Fruit fly (Drosophila melanogaster) whole organism, embryonic: ENCODE measurements around the gene CG32554.

Experiments used
- Adf1 ChIP-seq: fragments of 200-800 bp; sonication (Bioruptor generic); IDR thresholded peaks from 2 replicates; pipeline ENCODE4 v1.3.6; 2022; ENCODE audit warnings: missing biosample characterization, missing genetic modification characterization
- Atf-2 ChIP-seq: fragments of 200-800 bp; sonication (Bioruptor generic); optimal IDR thresholded peaks from 2 replicates; lab custom pipeline; 2016; ENCODE audit warnings: missing biosample characterization, missing genetic modification characterization
- CG10543 ChIP-seq: fragments of 200-800 bp; sonication (Bioruptor generic); optimal IDR thresholded peaks from 3 replicates; lab custom pipeline; 2017; ENCODE audit warnings: missing biosample characterization, mild to moderate bottlenecking, missing genetic modification characterization, moderate library complexity
- CG13123 ChIP-seq: fragments of 200-800 bp; sonication (Bioruptor generic); optimal IDR thresholded peaks from 2 replicates; lab custom pipeline; 2016; ENCODE audit warnings: missing biosample characterization, missing genetic modification characterization
- CG13624 ChIP-seq: fragments of 200-800 bp; sonication (Bioruptor generic); optimal IDR thresholded peaks from 2 replicates; lab custom pipeline; 2016; ENCODE audit warnings: missing biosample characterization, missing genetic modification characterization
- CG15514 ChIP-seq: fragments of 200-800 bp; sonication (Bioruptor generic); optimal IDR thresholded peaks from 3 replicates; lab custom pipeline; 2017; ENCODE audit warnings: missing biosample characterization, missing genetic modification characterization, mild to moderate bottlenecking, moderate library complexity, missing genetic modification reagents
- CG18262 ChIP-seq: fragments of 200-800 bp; optimal IDR thresholded peaks from 3 replicates; lab custom pipeline; 2019; ENCODE audit warnings: missing biosample characterization, mild to moderate bottlenecking, missing genetic modification characterization, moderate library complexity
- CG31365 ChIP-seq: fragments of 200-800 bp; sonication (Bioruptor generic); optimal IDR thresholded peaks from 2 replicates; lab custom pipeline; 2018; ENCODE audit warnings: missing biosample characterization, mild to moderate bottlenecking, missing genetic modification characterization
- CG33213 ChIP-seq: fragments of 200-800 bp; sonication (Bioruptor generic); optimal IDR thresholded peaks from 3 replicates; lab custom pipeline; 2016; ENCODE audit warnings: missing biosample characterization, missing genetic modification characterization
- CG34422 ChIP-seq: fragments of 200-800 bp; sonication (Bioruptor generic); IDR thresholded peaks from 3 replicates; pipeline ENCODE4 v1.3.6; 2022; ENCODE audit warnings: missing biosample characterization, missing genetic modification characterization
- CG3838 ChIP-seq: fragments of 200-800 bp; sonication (Bioruptor generic); optimal IDR thresholded peaks from 3 replicates; lab custom pipeline; 2016; ENCODE audit warnings: missing biosample characterization, missing genetic modification characterization
- CG3847 ChIP-seq: fragments of 200-800 bp; sonication (Bioruptor generic); IDR thresholded peaks from 2 replicates; pipeline ENCODE4 v1.3.6; 2022; ENCODE audit warnings: missing biosample characterization, missing genetic modification characterization
- CG3995 ChIP-seq: fragments of 200-800 bp; sonication (Bioruptor generic); optimal IDR thresholded peaks from 3 replicates; lab custom pipeline; 2016; ENCODE audit warnings: missing biosample characterization, missing genetic modification characterization
- CG7987 ChIP-seq: fragments of 200-800 bp; sonication (Bioruptor generic); optimal IDR thresholded peaks from 2 replicates; lab custom pipeline; 2018; ENCODE audit warnings: missing biosample characterization, mild to moderate bottlenecking, missing genetic modification characterization, moderate library complexity
- CG8290 ChIP-seq, 3 experiments: fragments of 200-800 bp; sonication (Bioruptor generic); optimal IDR thresholded peaks; 2 replicates each; lab custom pipeline; 2016 to 2019; ENCODE audit warnings: missing biosample characterization in 3 of 3, missing genetic modification characterization in 3 of 3, mild to moderate bottlenecking in 2 of 3, moderate library complexity in 1 of 3
- CG8924 ChIP-seq: fragments of 200-800 bp; optimal IDR thresholded peaks from 3 replicates; lab custom pipeline; 2019; ENCODE audit warnings: missing biosample characterization, mild to moderate bottlenecking, missing genetic modification characterization, moderate library complexity
- CG9727 ChIP-seq: fragments of 200-800 bp; sonication (Bioruptor generic); optimal IDR thresholded peaks from 3 replicates; lab custom pipeline; 2017; ENCODE audit warnings: missing biosample characterization, mild to moderate bottlenecking, missing genetic modification characterization
- CG9932 ChIP-seq: fragments of 200-800 bp; sonication (Bioruptor generic); IDR thresholded peaks from 2 replicates; pipeline ENCODE4 v1.3.6; 2022; ENCODE audit warnings: missing biosample characterization, missing genetic modification characterization
- Camta ChIP-seq: fragments of 200-800 bp; sonication (Bioruptor generic); optimal IDR thresholded peaks from 2 replicates; lab custom pipeline; 2016; ENCODE audit warnings: missing biosample characterization, missing genetic modification characterization
- CoRest ChIP-seq: fragments of 200-800 bp; sonication (Bioruptor generic); optimal IDR thresholded peaks from 3 replicates; lab custom pipeline; 2018; ENCODE audit warnings: missing biosample characterization, mild to moderate bottlenecking, missing genetic modification characterization, moderate library complexity
- Doc3 ChIP-seq: fragments of 200-800 bp; sonication (Bioruptor generic); IDR thresholded peaks from 3 replicates; pipeline ENCODE4 v1.3.6; 2022; ENCODE audit warnings: missing biosample characterization, missing genetic modification characterization; ENCODE audit not compliant: partially characterized antibody
- Dp ChIP-seq: fragments of 200-800 bp; sonication (Bioruptor generic); optimal IDR thresholded peaks from 2 replicates; lab custom pipeline; 2018; ENCODE audit warnings: missing biosample characterization, mild to moderate bottlenecking, missing genetic modification characterization, moderate library complexity
- ERR ChIP-seq: fragments of 200-800 bp; sonication (Bioruptor generic); optimal IDR thresholded peaks from 2 replicates; lab custom pipeline; 2016; ENCODE audit warnings: missing biosample characterization, missing genetic modification characterization
- Ets97D ChIP-seq: fragments of 200-800 bp; sonication (Bioruptor generic); optimal IDR thresholded peaks from 3 replicates; lab custom pipeline; 2016; ENCODE audit warnings: missing biosample characterization, missing genetic modification characterization
- HLHmδ ChIP-seq: fragments of 200-800 bp; sonication (Bioruptor generic); optimal IDR thresholded peaks from 2 replicates; lab custom pipeline; 2018; ENCODE audit warnings: missing biosample characterization, mild to moderate bottlenecking, missing genetic modification characterization, moderate library complexity
- Oli ChIP-seq: fragments of 200-800 bp; sonication (Bioruptor generic); optimal IDR thresholded peaks from 2 replicates; lab custom pipeline; 2018; ENCODE audit warnings: missing biosample characterization, mild to moderate bottlenecking, missing genetic modification characterization, moderate library complexity
- Xrp1 ChIP-seq: fragments of 200-800 bp; sonication (Bioruptor generic); IDR thresholded peaks from 2 replicates; pipeline ENCODE4 v1.3.6; 2022; ENCODE audit warnings: missing biosample characterization, missing genetic modification characterization
- amos ChIP-seq: fragments of 200-800 bp; sonication (Bioruptor generic); IDR thresholded peaks from 2 replicates; pipeline ENCODE4 v1.3.6; 2022; ENCODE audit warnings: missing biosample characterization, missing genetic modification characterization; ENCODE audit not compliant: partially characterized antibody
- ara ChIP-seq: fragments of 200-800 bp; sonication (Bioruptor generic); IDR thresholded peaks from 2 replicates; pipeline ENCODE4 v1.3.6; 2022; ENCODE audit warnings: missing biosample characterization, missing genetic modification characterization
- bcd ChIP-seq: fragments of 200-800 bp; sonication (Bioruptor generic); optimal IDR thresholded peaks from 2 replicates; lab custom pipeline; 2017; ENCODE audit warnings: missing biosample characterization, mild to moderate bottlenecking, missing genetic modification characterization
- bowl ChIP-seq: fragments of 200-800 bp; sonication (Bioruptor generic); IDR thresholded peaks from 2 replicates; pipeline ENCODE4 v1.3.6; 2022; ENCODE audit warnings: missing biosample characterization, missing genetic modification characterization
- ci ChIP-seq: fragments of 200-800 bp; sonication (Bioruptor generic); IDR thresholded peaks from 3 replicates; pipeline ENCODE4 v1.3.6; 2022; ENCODE audit warnings: missing biosample characterization, missing genetic modification characterization
- disco-r ChIP-seq: fragments of 200-800 bp; sonication (Bioruptor generic); optimal IDR thresholded peaks from 2 replicates; lab custom pipeline; 2016; ENCODE audit warnings: missing biosample characterization, missing genetic modification characterization
- dpn ChIP-seq, 2 experiments: fragments of 200-800 bp; sonication (Bioruptor generic); optimal IDR thresholded peaks; 3 replicates each; lab custom pipeline; 2016; ENCODE audit warnings: missing biosample characterization in 2 of 2, missing genetic modification characterization in 2 of 2
- ewg ChIP-seq: fragments of 200-800 bp; sonication (Bioruptor generic); optimal IDR thresholded peaks from 3 replicates; lab custom pipeline; 2017; ENCODE audit warnings: mild to moderate bottlenecking, missing biosample characterization, missing genetic modification reagents, missing genetic modification characterization
- fd64A ChIP-seq: fragments of 200-800 bp; sonication (Bioruptor generic); optimal IDR thresholded peaks from 3 replicates; lab custom pipeline; 2018; ENCODE audit warnings: missing biosample characterization, mild to moderate bottlenecking, missing genetic modification characterization
- grau ChIP-seq: fragments of 200-800 bp; optimal IDR thresholded peaks from 3 replicates; lab custom pipeline; 2019; ENCODE audit warnings: missing biosample characterization, mild to moderate bottlenecking, missing genetic modification characterization, moderate library complexity
- grn ChIP-seq: fragments of 200-800 bp; sonication (Bioruptor generic); optimal IDR thresholded peaks from 3 replicates; lab custom pipeline; 2017; ENCODE audit warnings: missing biosample characterization, missing genetic modification characterization
- lmd ChIP-seq: fragments of 200-800 bp; sonication (Bioruptor generic); IDR thresholded peaks from 2 replicates; pipeline ENCODE4 v1.3.6; 2022; ENCODE audit warnings: missing biosample characterization, missing genetic modification characterization
- odd ChIP-seq: fragments of 200-800 bp; sonication (Bioruptor generic); optimal IDR thresholded peaks from 2 replicates; lab custom pipeline; 2017; ENCODE audit warnings: missing biosample characterization, mild to moderate bottlenecking, missing genetic modification characterization
- onecut ChIP-seq: fragments of 200-800 bp; sonication (Bioruptor generic); IDR thresholded peaks from 2 replicates; pipeline ENCODE4 v1.3.6; 2022; ENCODE audit warnings: missing biosample characterization, missing genetic modification characterization
- pb ChIP-seq: fragments of 200-800 bp; sonication (Bioruptor generic); optimal IDR thresholded peaks from 3 replicates; lab custom pipeline; 2016; ENCODE audit warnings: missing biosample characterization, missing genetic modification characterization
- pita ChIP-seq: fragments of 200-800 bp; sonication (Bioruptor generic); optimal IDR thresholded peaks from 2 replicates; lab custom pipeline; 2017; ENCODE audit warnings: missing biosample characterization, mild to moderate bottlenecking, missing genetic modification characterization
- pzg ChIP-seq: fragments of 200-800 bp; sonication (Bioruptor generic); optimal IDR thresholded peaks from 3 replicates; lab custom pipeline; 2018; ENCODE audit warnings: missing biosample characterization, mild to moderate bottlenecking, missing genetic modification characterization, moderate library complexity
- row ChIP-seq: fragments of 200-800 bp; sonication (Bioruptor generic); IDR thresholded peaks from 3 replicates; pipeline ENCODE4 v1.3.6; 2022; ENCODE audit warnings: missing biosample characterization, missing genetic modification characterization
- tup ChIP-seq: fragments of 200-800 bp; sonication (Bioruptor generic); optimal IDR thresholded peaks from 2 replicates; lab custom pipeline; 2016; ENCODE audit warnings: missing biosample characterization, mild to moderate bottlenecking, missing genetic modification characterization, moderate library complexity
- twi ChIP-seq: fragments of 200-800 bp; optimal IDR thresholded peaks from 2 replicates; lab custom pipeline; 2019; ENCODE audit warnings: missing biosample characterization, mild to moderate bottlenecking, missing genetic modification characterization, moderate library complexity
- tx ChIP-seq: fragments of 200-800 bp; sonication (Bioruptor generic); optimal IDR thresholded peaks from 2 replicates; lab custom pipeline; 2016; ENCODE audit warnings: missing biosample characterization, missing genetic modification characterization
- unpg ChIP-seq: fragments of 200-800 bp; sonication (Bioruptor generic); optimal IDR thresholded peaks from 3 replicates; lab custom pipeline; 2018; ENCODE audit warnings: missing biosample characterization, mild to moderate bottlenecking, missing genetic modification characterization, moderate library complexity
- zfh2 ChIP-seq: fragments of 200-800 bp; sonication (Bioruptor generic); optimal IDR thresholded peaks from 2 replicates; lab custom pipeline; 2016; ENCODE audit warnings: missing biosample characterization, missing genetic modification characterization

CG32554 gene

dm6 chrX:17850179-17850578, 2.3 kb downstream of the CG32554 start, which contains the start of the genes CG15814 and Spt7 (continued):
- peak; percentile 49 for TF ChIP-seq Camta (GFP tag; lab: Kevin White, UChicago)
- peak; percentile 16; the same call in 1 of the 2 replicates for TF ChIP-seq onecut (GFP tag; lab: Robert Waterston, UW)
- peak; percentile 15 for TF ChIP-seq tx (GFP tag; lab: Kevin White, UChicago)
- TF ChIP-seq CG8290 (GFP tag; optimal IDR thresholded peaks at IDR 0.05; lab: Kevin White, UChicago), result peak; percentile 22
- TF ChIP-seq CG8290 (tag; optimal IDR thresholded peaks at IDR 0.05; lab: Kevin White, UChicago), result no peak
- TF ChIP-seq pita, result no peak
- TF ChIP-seq CG8924 (tag; lab: Kevin White, UChicago), result peak; percentile 49
- peak; percentile 2 for TF ChIP-seq odd (GFP tag; lab: Kevin White, UChicago)
- TF ChIP-seq CG13624 (GFP tag; lab: Kevin White, UChicago), result peak; percentile 20
- no peak; the same call in 1 of the 2 replicates for TF ChIP-seq Adf1
- peak; percentile 36 for TF ChIP-seq CoRest (tag; lab: Kevin White, UChicago)
- TF ChIP-seq Oli (tag; lab: Kevin White, UChicago), result no peak
- TF ChIP-seq bowl (GFP tag; lab: Robert Waterston, UW), result 0 out of 2 replicates have a peak, but pooled peaks have one; percentile 8
- peak; percentile 13 for TF ChIP-seq ERR (GFP tag; lab: Kevin White, UChicago)
- peak; percentile 21; the same call in 1 of the 2 replicates for TF ChIP-seq CG9932 (GFP tag; lab: Robert Waterston, UW)
- TF ChIP-seq grn, result peak; percentile 32
- peak; percentile 85 for TF ChIP-seq pzg (GFP tag; lab: Kevin White, UChicago)
- peak; percentile 15 for TF ChIP-seq CG3838 (GFP tag; lab: Kevin White, UChicago)
- TF ChIP-seq disco-r, result no peak
- peak; percentile 9 for TF ChIP-seq zfh2 (GFP tag; lab: Kevin White, UChicago)
- peak; percentile 27 for TF ChIP-seq twi
- TF ChIP-seq CG18262 (tag; lab: Kevin White, UChicago), result peak; percentile 6
- peak; percentile 27 for TF ChIP-seq CG13123 (GFP tag; lab: Kevin White, UChicago)
- TF ChIP-seq CG9727, result peak; percentile 43
- TF ChIP-seq CG3995, result peak; percentile 61
- no peak for TF ChIP-seq Atf-2
- peak; percentile 40 for TF ChIP-seq CG7987 (GFP tag; lab: Kevin White, UChicago)
- peak; percentile 60 for TF ChIP-seq CG10543 (GFP tag; lab: Kevin White, UChicago)
- TF ChIP-seq row, result peak; percentile 45; the same call in 1 of the 3 replicates
- peak; percentile 39 for TF ChIP-seq grau (tag; lab: Kevin White, UChicago)
- peak; percentile 47 for TF ChIP-seq Ets97D (GFP tag; lab: Kevin White, UChicago)
- TF ChIP-seq pb (GFP tag; lab: Kevin White, UChicago), result no peak
- peak; percentile 54 for TF ChIP-seq Dp
- peak; percentile 11 to 32 for TF ChIP-seq dpn (GFP tag; optimal IDR thresholded peaks at IDR 0.05; lab: Kevin White, UChicago)
- 0 out of 2 replicates have a peak, but pooled peaks have one; percentile 5 for TF ChIP-seq lmd
- TF ChIP-seq CG3847 (GFP tag; lab: Robert Waterston, UW), result peak; percentile 48
- peak; percentile 52 for TF ChIP-seq CG33213 (GFP tag; lab: Kevin White, UChicago)
- peak; percentile 13 for TF ChIP-seq unpg (GFP tag; lab: Kevin White, UChicago)
- TF ChIP-seq HLHmδ (GFP tag; lab: Kevin White, UChicago), result peak; percentile 13
- peak; percentile 90 for TF ChIP-seq amos (GFP tag; lab: Robert Waterston, UW)
- TF ChIP-seq ci (GFP tag; lab: Robert Waterston, UW), result peak; percentile 26; the same call in 1 of the 3 replicates
- no peak for TF ChIP-seq tup
- peak; percentile 61; the same call in 2 of the 3 replicates for TF ChIP-seq CG34422 (GFP tag; lab: Robert Waterston, UW)
- 0 out of 2 replicates have a peak, but pooled peaks have one; percentile 24 for TF ChIP-seq Xrp1 (GFP tag; lab: Robert Waterston, UW)
- TF ChIP-seq CG15514 (GFP tag; lab: Kevin White, UChicago), result peak; percentile 85
- peak; percentile 63 for TF ChIP-seq Doc3 (GFP tag; lab: Robert Waterston, UW)
- peak; percentile 26 for TF ChIP-seq ewg
- TF ChIP-seq ara, result 0 out of 2 replicates have a peak, but pooled peaks have one; percentile 24
- TF ChIP-seq bcd, result peak; percentile 35
- no peak for TF ChIP-seq fd64A (GFP tag; lab: Kevin White, UChicago)
- TF ChIP-seq CG31365 (tag; lab: Kevin White, UChicago), result no peak
